Fruit fly (Drosophila melanogaster) whole organism, prepupa: ENCODE data around the gene Pp1-87B.

ENCODE experiments used
- CG10631 ChIP-seq: fragments of 200-800 bp; sonication (Bioruptor generic); optimal IDR thresholded peaks from 2 replicates; lab custom pipeline; 2016; ENCODE audit warnings: missing biosample characterization, missing genetic modification characterization
- CG16779 ChIP-seq: fragments of 200-800 bp; sonication (Bioruptor generic); optimal IDR thresholded peaks from 3 replicates; lab custom pipeline; 2017; ENCODE audit warnings: missing biosample characterization, mild to moderate bottlenecking, missing genetic modification characterization
- CG3032 ChIP-seq: fragments of 200-800 bp; optimal IDR thresholded peaks from 2 replicates; lab custom pipeline; 2019; ENCODE audit warnings: missing biosample characterization, mild to moderate bottlenecking, missing genetic modification characterization, moderate library complexity
- CG31627 ChIP-seq: fragments of 200-800 bp; sonication (Bioruptor generic); optimal IDR thresholded peaks from 3 replicates; lab custom pipeline; 2016; ENCODE audit warnings: missing biosample characterization, missing genetic modification characterization
- CG4318 ChIP-seq: fragments of 200-800 bp; sonication (Bioruptor generic); optimal IDR thresholded peaks from 3 replicates; lab custom pipeline; 2017; ENCODE audit warnings: missing biosample characterization, mild to moderate bottlenecking, missing genetic modification characterization
- CG6163 ChIP-seq: fragments of 200-800 bp; sonication (Bioruptor generic); IDR thresholded peaks from 3 replicates; pipeline ENCODE4 v1.3.6; 2022; ENCODE audit warnings: missing biosample characterization, missing genetic modification characterization
- CG6276 ChIP-seq: fragments of 200-800 bp; sonication (Bioruptor generic); optimal IDR thresholded peaks from 2 replicates; lab custom pipeline; 2017; ENCODE audit warnings: missing biosample characterization, mild to moderate bottlenecking, missing genetic modification characterization
- CG6792 ChIP-seq: fragments of 200-800 bp; sonication (Bioruptor generic); optimal IDR thresholded peaks from 3 replicates; lab custom pipeline; 2016; ENCODE audit warnings: missing biosample characterization, missing genetic modification characterization
- CG6808 ChIP-seq: fragments of 200-800 bp; sonication (Bioruptor generic); optimal IDR thresholded peaks from 3 replicates; lab custom pipeline; 2017; ENCODE audit warnings: missing biosample characterization, missing genetic modification characterization, mild to moderate bottlenecking, moderate library complexity, missing genetic modification reagents
- CG6854 ChIP-seq: fragments of 200-800 bp; sonication (Bioruptor generic); optimal IDR thresholded peaks from 2 replicates; lab custom pipeline; 2017; ENCODE audit warnings: missing biosample characterization, mild to moderate bottlenecking, missing genetic modification characterization
- CG8119 ChIP-seq: fragments of 200-800 bp; sonication (Bioruptor generic); IDR thresholded peaks from 3 replicates; pipeline ENCODE4 v1.3.6; 2022; ENCODE audit warnings: missing biosample characterization, missing genetic modification characterization
- Eip78C ChIP-seq: fragments of 200-800 bp; sonication (Bioruptor generic); peaks from one replicate; lab custom pipeline; 2016; ENCODE audit warnings: missing biosample characterization, missing genetic modification characterization
- Ets21C ChIP-seq: fragments of 200-800 bp; sonication (Bioruptor generic); optimal IDR thresholded peaks from 3 replicates; lab custom pipeline; 2016; ENCODE audit warnings: missing biosample characterization, missing genetic modification characterization
- Hr39 ChIP-seq: fragments of 200-800 bp; sonication (Bioruptor generic); optimal IDR thresholded peaks from 2 replicates; lab custom pipeline; 2016; ENCODE audit warnings: missing biosample characterization, missing genetic modification characterization
- Hr4 ChIP-seq: fragments of 200-800 bp; sonication (Bioruptor generic); optimal IDR thresholded peaks from 3 replicates; lab custom pipeline; 2016; ENCODE audit warnings: missing biosample characterization, missing genetic modification characterization
- Lpt ChIP-seq: fragments of 200-800 bp; sonication (Bioruptor generic); optimal IDR thresholded peaks from 3 replicates; lab custom pipeline; 2016; ENCODE audit warnings: missing biosample characterization, missing genetic modification characterization
- Sox15 ChIP-seq: fragments of 200-800 bp; sonication (Bioruptor generic); optimal IDR thresholded peaks from 3 replicates; lab custom pipeline; 2016; ENCODE audit warnings: missing biosample characterization, missing genetic modification characterization
- achi ChIP-seq: fragments of 200-800 bp; sonication (Bioruptor generic); optimal IDR thresholded peaks from 3 replicates; lab custom pipeline; 2016; ENCODE audit warnings: missing biosample characterization, missing genetic modification characterization
- acj6 ChIP-seq: fragments of 200-800 bp; sonication (Bioruptor generic); optimal IDR thresholded peaks from 3 replicates; lab custom pipeline; 2016; ENCODE audit warnings: missing biosample characterization, missing genetic modification characterization
- cyc ChIP-seq: fragments of 200-800 bp; sonication (Bioruptor generic); optimal IDR thresholded peaks from 3 replicates; lab custom pipeline; 2016; ENCODE audit warnings: missing biosample characterization, missing genetic modification characterization
- dsx ChIP-seq: fragments of 200-800 bp; optimal IDR thresholded peaks from 3 replicates; lab custom pipeline; 2019; ENCODE audit warnings: missing biosample characterization, mild to moderate bottlenecking, missing genetic modification characterization, moderate library complexity; ENCODE audit not compliant: poor library complexity, severe bottlenecking
- eg ChIP-seq: fragments of 200-800 bp; sonication (Bioruptor generic); IDR thresholded peaks from 3 replicates; pipeline ENCODE4 v1.3.6; 2022; ENCODE audit warnings: missing biosample characterization, missing genetic modification characterization
- esn ChIP-seq: fragments of 200-800 bp; sonication (Bioruptor generic); optimal IDR thresholded peaks from 2 replicates; lab custom pipeline; 2016; ENCODE audit warnings: missing biosample characterization, mild to moderate bottlenecking, missing genetic modification characterization, moderate library complexity
- fd59A ChIP-seq: fragments of 200-800 bp; sonication (Bioruptor generic); optimal IDR thresholded peaks from 2 replicates; lab custom pipeline; 2017; ENCODE audit warnings: missing biosample characterization, mild to moderate bottlenecking, missing genetic modification characterization, missing genetic modification reagents
- fd85E ChIP-seq: fragments of 200-800 bp; sonication (Bioruptor generic); optimal IDR thresholded peaks from 3 replicates; lab custom pipeline; 2016; ENCODE audit warnings: missing biosample characterization, missing genetic modification characterization
- fkh ChIP-seq: fragments of 200-800 bp; sonication (Bioruptor generic); optimal IDR thresholded peaks from 3 replicates; lab custom pipeline; 2017; ENCODE audit warnings: missing biosample characterization, mild to moderate bottlenecking, missing genetic modification characterization, moderate library complexity
- net ChIP-seq: fragments of 200-800 bp; sonication (Bioruptor generic); optimal IDR thresholded peaks from 3 replicates; lab custom pipeline; 2016; ENCODE audit warnings: missing biosample characterization, missing genetic modification characterization
- spab ChIP-seq: fragments of 200-800 bp; sonication (Bioruptor generic); optimal IDR thresholded peaks from 2 replicates; lab custom pipeline; 2017; ENCODE audit warnings: missing biosample characterization, mild to moderate bottlenecking, missing genetic modification characterization, missing genetic modification reagents
- svp ChIP-seq: fragments of 200-800 bp; sonication (Bioruptor generic); peaks from one replicate; lab custom pipeline; 2016; ENCODE audit warnings: missing biosample characterization, missing genetic modification characterization
- vri ChIP-seq: fragments of 200-800 bp; sonication (Bioruptor generic); optimal IDR thresholded peaks from 3 replicates; lab custom pipeline; 2016; ENCODE audit warnings: missing biosample characterization, mild to moderate bottlenecking, missing genetic modification characterization

Pp1-87B gene

dm6 chr3R:12398620-12399247, 27.0 kb downstream of the Pp1-87B start, which contains the start of gene Cyp9f3:
Gene Cyp9f3, minus strand, starts transcription at chr3R:12398929.
- TF ChIP-seq esn (no peak), CG6792 (GFP tag; lab: Kevin White, UChicago) (no peak), CG6276 (GFP tag; lab: Kevin White, UChicago) (no peak), fd85E (GFP tag; lab: Kevin White, UChicago) (no peak), CG6854 (no peak), CG6808 (GFP tag; lab: Kevin White, UChicago) (no peak), svp (GFP tag; lab: Kevin White, UChicago) (peak; percentile 43), vri (GFP tag; lab: Kevin White, UChicago) (peak; percentile 44), CG3032 (tag; lab: Kevin White, UChicago) (no peak), Hr39 (GFP tag; lab: Kevin White, UChicago) (no peak), CG6163 (no peak)
- TF ChIP-seq, all 60 proteins: peak for 2

DNA sequence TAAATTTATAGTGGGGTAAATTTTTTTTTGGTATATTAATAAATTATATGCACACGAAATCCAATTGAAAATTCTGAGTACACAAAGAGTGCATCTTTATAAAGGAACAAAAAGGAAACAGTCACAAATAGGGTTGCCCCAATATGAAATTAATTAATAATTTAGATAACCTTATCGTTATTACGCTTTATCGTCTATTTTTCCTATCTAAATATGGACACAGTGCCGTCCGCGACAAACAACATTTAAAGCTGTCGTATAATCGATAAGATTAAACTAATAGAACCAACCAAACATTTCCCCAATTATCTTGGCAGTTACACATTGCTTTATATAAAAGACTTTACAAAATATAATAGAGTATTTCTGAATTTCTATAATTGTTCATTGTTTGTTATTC, 27.7 kb downstream of the Pp1-87B start:
- TF ChIP-seq acj6 = no peak
- peak; percentile 39 for TF ChIP-seq vri (GFP tag; lab: Kevin White, UChicago)
- TF ChIP-seq svp (GFP tag; lab: Kevin White, UChicago) = peak; percentile 71

DNA sequence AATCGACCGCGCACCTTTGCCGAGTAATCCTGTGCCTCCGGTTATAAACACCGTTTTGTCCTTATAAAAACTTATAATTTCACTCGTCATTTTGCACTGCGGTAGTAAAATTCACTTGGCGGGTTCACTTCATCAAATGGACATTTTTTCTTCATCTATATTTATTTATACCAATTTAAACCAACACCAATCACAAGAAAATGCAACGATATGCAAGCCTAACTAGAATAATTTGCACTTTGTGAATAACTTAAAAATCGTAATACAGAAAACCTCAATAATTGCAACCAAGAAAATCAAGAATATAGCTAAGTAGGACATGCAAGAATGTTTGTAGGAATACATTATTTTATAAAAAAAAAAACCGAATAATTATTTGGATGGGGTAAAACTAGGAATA, 29.8 kb downstream of the Pp1-87B start, which contains the start of the genes CG10096 and CG10097:
Gene CG10096 (minus strand): TSS at position 101 of the 400 bp plus-strand sequence.
Gene CG10097 (minus strand): TSS at position 101 of the 400 bp plus-strand sequence.
- no peak for TF ChIP-seq CG4318 (GFP tag; lab: Kevin White, UChicago)
- TF ChIP-seq dsx (GFP tag; lab: Kevin White, UChicago) = no peak
- no peak for TF ChIP-seq CG16779 (tag; lab: Kevin White, UChicago)
- TF ChIP-seq cyc = no peak
- TF ChIP-seq Hr4 (GFP tag; lab: Kevin White, UChicago) = no peak
- TF ChIP-seq Sox15 = no peak
- TF ChIP-seq fkh (GFP tag; lab: Kevin White, UChicago) = no peak

DNA sequence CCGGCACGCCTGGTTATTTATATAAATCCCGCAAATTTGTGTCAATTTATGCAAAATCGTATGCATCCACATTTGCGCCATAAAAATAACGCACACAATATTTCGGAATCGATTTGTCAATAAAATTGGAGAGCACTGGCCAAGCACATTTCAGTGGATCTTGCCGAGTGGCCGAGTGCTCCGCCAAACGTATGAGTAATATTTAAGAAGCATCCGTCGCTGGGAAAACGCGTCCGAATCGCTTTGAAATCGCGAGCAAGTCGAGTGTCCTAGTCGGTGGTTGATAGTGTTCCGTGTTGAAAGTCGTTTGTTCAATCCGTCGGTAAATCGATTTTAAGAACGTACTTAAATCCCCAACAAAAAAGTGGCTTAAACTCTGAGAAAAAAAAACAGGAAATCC, 38.8 kb downstream of the Pp1-87B start, which contains the start of gene CG33098:
Gene CG33098 (plus strand): TSS at position 224 of the 400 bp plus-strand sequence.
- no peak for TF ChIP-seq net

dm6 chr3R:12385949-12386348, 39.8 kb downstream of the Pp1-87B start, which contains the start of gene Sol1:
Gene Sol1, plus strand, starts transcription at chr3R:12386249.
- no peak for TF ChIP-seq Eip78C
- no peak for TF ChIP-seq acj6
- TF ChIP-seq svp (GFP tag; lab: Kevin White, UChicago) = no peak
- no peak for TF ChIP-seq CG4318 (GFP tag; lab: Kevin White, UChicago)
- TF ChIP-seq Ets21C (GFP tag; lab: Kevin White, UChicago) = no peak
- TF ChIP-seq achi = no peak
- TF ChIP-seq CG6854 = no peak
- no peak for TF ChIP-seq spab (GFP tag; lab: Kevin White, UChicago)
- no peak for TF ChIP-seq fd59A (GFP tag; lab: Kevin White, UChicago)

DNA sequence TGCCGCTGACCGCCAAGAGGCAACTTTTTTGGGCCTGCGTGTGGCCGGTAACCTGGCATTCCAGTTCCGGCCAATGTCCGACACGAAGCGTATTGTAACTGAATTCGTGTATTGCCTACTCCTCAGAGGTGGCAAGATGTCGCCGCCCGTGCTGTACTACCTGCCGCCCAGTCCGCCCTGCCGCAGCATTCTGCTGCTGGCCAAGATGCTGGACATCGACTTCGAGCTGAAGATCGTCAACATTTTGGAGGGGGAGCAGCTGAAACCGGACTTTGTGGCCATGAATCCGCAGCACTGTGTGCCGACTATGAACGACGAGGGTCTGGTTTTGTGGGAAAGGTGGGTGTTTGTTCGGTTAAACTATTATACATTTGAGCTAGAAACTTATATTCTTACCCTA, 41.4 kb downstream of the Pp1-87B start:
- TF ChIP-seq eg (GFP tag; lab: Robert Waterston, UW) (0 out of 3 replicates have a peak, but pooled peaks have one; percentile 18), CG6163 (no peak), svp (GFP tag; lab: Kevin White, UChicago) (no peak), CG6792 (GFP tag; lab: Kevin White, UChicago) (no peak), CG31627 (no peak), Eip78C (no peak), CG16779 (tag; lab: Kevin White, UChicago) (no peak), CG8119 (no peak), CG6854 (no peak), Lpt (GFP tag; lab: Kevin White, UChicago) (peak; percentile 24), CG10631 (no peak), acj6 (no peak)
